Fruit fly (Drosophila melanogaster) whole organism, adult: ENCODE measurements around the gene CG33331.

Source experiments
- CG11617 ChIP-seq: fragments of 200-800 bp; sonication (Bioruptor generic); optimal IDR thresholded peaks from 2 replicates; lab custom pipeline; 2017; ENCODE audit warnings: mild to moderate bottlenecking, missing biosample characterization, missing genetic modification reagents, missing genetic modification characterization
- CG12768 ChIP-seq: fragments of 200-800 bp; sonication (Bioruptor generic); optimal IDR thresholded peaks from 2 replicates; lab custom pipeline; 2017; ENCODE audit warnings: missing biosample characterization, missing genetic modification characterization, mild to moderate bottlenecking, moderate library complexity, missing genetic modification reagents
- CG14711 ChIP-seq: fragments of 200-800 bp; sonication (Bioruptor generic); optimal IDR thresholded peaks from 2 replicates; lab custom pipeline; 2018; ENCODE audit warnings: missing biosample characterization, mild to moderate bottlenecking, missing genetic modification characterization, moderate library complexity
- CG1620 ChIP-seq: fragments of 200-800 bp; sonication (Bioruptor generic); optimal IDR thresholded peaks from 2 replicates; lab custom pipeline; 2016; ENCODE audit warnings: missing biosample characterization, missing genetic modification characterization
- CG33017 ChIP-seq: fragments of 200-800 bp; sonication (Bioruptor generic); optimal IDR thresholded peaks from 2 replicates; lab custom pipeline; 2018; ENCODE audit warnings: missing biosample characterization, mild to moderate bottlenecking, missing genetic modification characterization, moderate library complexity
- CG5204 ChIP-seq: fragments of 200-800 bp; sonication (Bioruptor generic); optimal IDR thresholded peaks from 2 replicates; lab custom pipeline; 2016; ENCODE audit warnings: missing biosample characterization, missing genetic modification characterization
- CG7045 ChIP-seq: fragments of 200-800 bp; sonication (Bioruptor generic); optimal IDR thresholded peaks from 2 replicates; lab custom pipeline; 2017; ENCODE audit warnings: missing biosample characterization, mild to moderate bottlenecking, missing genetic modification characterization
- CG7101 ChIP-seq: fragments of 200-800 bp; sonication (Bioruptor generic); optimal IDR thresholded peaks from 2 replicates; lab custom pipeline; 2018; ENCODE audit warnings: missing biosample characterization, mild to moderate bottlenecking, missing genetic modification characterization, moderate library complexity
- Clk ChIP-seq: fragments of 200-800 bp; sonication (Bioruptor generic); optimal IDR thresholded peaks from 2 replicates; lab custom pipeline; 2017; ENCODE audit warnings: missing biosample characterization, missing genetic modification characterization
- Crg-1 ChIP-seq: fragments of 200-800 bp; sonication (Bioruptor generic); optimal IDR thresholded peaks from 2 replicates; lab custom pipeline; 2016; ENCODE audit warnings: missing biosample characterization, missing genetic modification characterization
- Hr96 ChIP-seq: fragments of 200-800 bp; sonication (Bioruptor generic); optimal IDR thresholded peaks from 2 replicates; lab custom pipeline; 2016; ENCODE audit warnings: missing biosample characterization, missing genetic modification characterization
- Mnt ChIP-seq: fragments of 200-800 bp; sonication (Bioruptor generic); optimal IDR thresholded peaks from 2 replicates; lab custom pipeline; 2016; ENCODE audit warnings: missing biosample characterization, mild to moderate bottlenecking, missing genetic modification characterization
- bab1 ChIP-seq: fragments of 200-800 bp; sonication (Bioruptor generic); optimal IDR thresholded peaks from 3 replicates; lab custom pipeline; 2019; ENCODE audit warnings: missing biosample characterization, mild to moderate bottlenecking, missing genetic modification characterization, moderate library complexity
- cic ChIP-seq: fragments of 200-800 bp; sonication (Bioruptor generic); optimal IDR thresholded peaks from 2 replicates; lab custom pipeline; 2017; ENCODE audit warnings: missing biosample characterization, mild to moderate bottlenecking, missing genetic modification characterization, moderate library complexity
- cnc ChIP-seq, 2 experiments: fragments of >200 bp; optimal IDR thresholded peaks; 2 replicates each; lab custom pipeline; 2017
- kay ChIP-seq: fragments of 200-800 bp; sonication (Bioruptor generic); peaks from one replicate; lab custom pipeline; 2016; ENCODE audit warnings: missing biosample characterization, missing genetic modification characterization, borderline replicate concordance
- ovo ChIP-seq: fragments of 200-800 bp; sonication (Bioruptor generic); optimal IDR thresholded peaks from 2 replicates; lab custom pipeline; 2016; ENCODE audit warnings: missing biosample characterization, missing genetic modification characterization
- pad ChIP-seq: fragments of 200-800 bp; sonication (Bioruptor generic); optimal IDR thresholded peaks from 3 replicates; lab custom pipeline; 2017; ENCODE audit warnings: missing biosample characterization, missing genetic modification characterization, mild to moderate bottlenecking, moderate library complexity, missing genetic modification reagents
- tj ChIP-seq: fragments of 200-800 bp; sonication (Bioruptor generic); optimal IDR thresholded peaks from 3 replicates; lab custom pipeline; 2017; ENCODE audit warnings: missing biosample characterization, mild to moderate bottlenecking, missing genetic modification characterization, moderate library complexity
- toe ChIP-seq: fragments of 200-800 bp; sonication (Bioruptor generic); optimal IDR thresholded peaks from 2 replicates; lab custom pipeline; 2016; ENCODE audit warnings: missing biosample characterization, missing genetic modification characterization

The CG33331 gene

dm6 chr3R:14853767-14854191, 32.5 kb upstream of the CG33331 start:
- TF ChIP-seq CG11617 (GFP tag; lab: Kevin White, UChicago), result peak; percentile 46
- no peak for TF ChIP-seq ovo (GFP tag; lab: Kevin White, UChicago)
- peak; percentile 71 for TF ChIP-seq Crg-1 (GFP tag; lab: Kevin White, UChicago)
- peak; percentile 43 for TF ChIP-seq CG7045 (GFP tag; lab: Kevin White, UChicago)
- TF ChIP-seq CG12768 (GFP tag; lab: Kevin White, UChicago), result peak; percentile 60
- peak; percentile 13 for TF ChIP-seq CG5204 (GFP tag; lab: Kevin White, UChicago)
- TF ChIP-seq pad (GFP tag; lab: Kevin White, UChicago), result peak; percentile 40
- TF ChIP-seq CG14711 (tag; lab: Kevin White, UChicago), result peak; percentile 10
- TF ChIP-seq CG7101 (tag; lab: Kevin White, UChicago), result peak; percentile 32
- TF ChIP-seq CG33017 (tag; lab: Kevin White, UChicago), result peak; percentile 74
- TF ChIP-seq CG1620 (GFP tag; lab: Kevin White, UChicago), result no peak
- no peak for TF ChIP-seq kay
- peak; percentile 21 for TF ChIP-seq Mnt (GFP tag; lab: Kevin White, UChicago)
- TF ChIP-seq cic (GFP tag; lab: Kevin White, UChicago), result peak; percentile 63
- TF ChIP-seq Clk (GFP tag; lab: Kevin White, UChicago), result no peak
- peak; percentile 7 for TF ChIP-seq bab1

- TF ChIP-seq pad (GFP tag; lab: Kevin White, UChicago), result no peak
- TF ChIP-seq CG33017 (tag; lab: Kevin White, UChicago), result no peak
- no peak for TF ChIP-seq Crg-1 (GFP tag; lab: Kevin White, UChicago)
- TF ChIP-seq CG1620 (GFP tag; lab: Kevin White, UChicago), result no peak
- TF ChIP-seq Hr96 (GFP tag; lab: Kevin White, UChicago), result no peak
- TF ChIP-seq cic (GFP tag; lab: Kevin White, UChicago), result no peak
- TF ChIP-seq cnc (optimal IDR thresholded peaks at IDR 0.05; lab: Kevin White, UChicago), result no peak
- TF ChIP-seq tj, result no peak
- no peak for TF ChIP-seq ovo (GFP tag; lab: Kevin White, UChicago)
- TF ChIP-seq CG5204 (GFP tag; lab: Kevin White, UChicago), result no peak
- TF ChIP-seq Clk (GFP tag; lab: Kevin White, UChicago), result no peak
- no peak for TF ChIP-seq kay
- TF ChIP-seq toe (GFP tag; lab: Kevin White, UChicago), result no peak
Measured at dm6 chr3R:14864819-14865218, 21.4 kb upstream of the CG33331 start.

- TF ChIP-seq CG12768 (GFP tag; lab: Kevin White, UChicago), result no peak
- TF ChIP-seq CG7101 (tag; lab: Kevin White, UChicago), result no peak
- TF ChIP-seq Hr96 (GFP tag; lab: Kevin White, UChicago), result no peak
- TF ChIP-seq cic (GFP tag; lab: Kevin White, UChicago), result no peak
- TF ChIP-seq CG14711 (tag; lab: Kevin White, UChicago), result no peak
- no peak for TF ChIP-seq CG7045 (GFP tag; lab: Kevin White, UChicago)
- no peak for TF ChIP-seq tj
- TF ChIP-seq cnc (optimal IDR thresholded peaks at IDR 0.05; lab: Kevin White, UChicago), result no peak
- TF ChIP-seq ovo (GFP tag; lab: Kevin White, UChicago), result no peak
Measured at dm6 chr3R:14873345-14873744, 12.9 kb upstream of the CG33331 start.

- peak; percentile 7 for TF ChIP-seq Clk (GFP tag; lab: Kevin White, UChicago)
- TF ChIP-seq CG7045 (GFP tag; lab: Kevin White, UChicago), result peak; percentile 34
- TF ChIP-seq CG7101 (tag; lab: Kevin White, UChicago), result no peak
- no peak for TF ChIP-seq cnc (optimal IDR thresholded peaks at IDR 0.05; lab: Kevin White, UChicago)
- no peak for TF ChIP-seq CG11617 (GFP tag; lab: Kevin White, UChicago)
- TF ChIP-seq CG12768 (GFP tag; lab: Kevin White, UChicago), result peak; percentile 50
- TF ChIP-seq ovo (GFP tag; lab: Kevin White, UChicago), result no peak
- no peak for TF ChIP-seq CG1620 (GFP tag; lab: Kevin White, UChicago)
- TF ChIP-seq cic (GFP tag; lab: Kevin White, UChicago), result no peak
- no peak for TF ChIP-seq Hr96 (GFP tag; lab: Kevin White, UChicago)
- TF ChIP-seq Crg-1 (GFP tag; lab: Kevin White, UChicago), result no peak
- TF ChIP-seq CG14711 (tag; lab: Kevin White, UChicago), result no peak
- no peak for TF ChIP-seq tj
- no peak for TF ChIP-seq CG33017 (tag; lab: Kevin White, UChicago)
- TF ChIP-seq kay, result no peak
Measured at dm6 chr3R:14875274-14875964, 10.8 kb upstream of the CG33331 start, which contains the start of gene btsz. Gene btsz, minus strand, starts transcription at chr3R:14875488.

dm6 chr3R:14875965-14876331, 10.3 kb upstream of the CG33331 start:
- TF ChIP-seq CG33017 (tag; lab: Kevin White, UChicago) (no peak), cic (GFP tag; lab: Kevin White, UChicago) (peak; percentile 29)

- no peak for TF ChIP-seq CG14711 (tag; lab: Kevin White, UChicago)
Measured at dm6 chr3R:14878145-14878544, 8.1 kb upstream of the CG33331 start.
